Worm (Caenorhabditis elegans) whole organism, L3 larva: ENCODE measurements around the gene C14F11.4.

Experiments used
- ama-1 ChIP-seq: fragments of 150-350 bp; optimal IDR thresholded peaks from 2 replicates; lab custom pipeline; 2018
- egl-27 ChIP-seq: sonication (generic microtip); optimal IDR thresholded peaks from 4 replicates; lab custom pipeline; 2017; ENCODE audit warnings: missing biosample characterization, missing genetic modification reagents, missing genetic modification characterization
- lin-39 ChIP-seq: fragments of 150-350 bp; optimal IDR thresholded peaks from 2 replicates; lab custom pipeline; 2018; ENCODE audit warnings: missing biosample characterization, missing genetic modification reagents, missing genetic modification characterization
- nhr-12 ChIP-seq: fragments of 150-350 bp; optimal IDR thresholded peaks from 2 replicates; lab custom pipeline; 2014; ENCODE audit warnings: missing biosample characterization, missing genetic modification characterization
- nhr-77 ChIP-seq: fragments of 150-350 bp; optimal IDR thresholded peaks from 2 replicates; lab custom pipeline; 2014; ENCODE audit warnings: missing biosample characterization, missing genetic modification characterization
- skn-1 ChIP-seq: fragments of 150-350 bp; optimal IDR thresholded peaks from 2 replicates; lab custom pipeline; 2014; ENCODE audit warnings: missing biosample characterization, missing genetic modification characterization
- ztf-11 ChIP-seq: fragments of 150-350 bp; optimal IDR thresholded peaks from 2 replicates; lab custom pipeline; 2014; ENCODE audit warnings: missing biosample characterization, missing genetic modification characterization

- TF ChIP-seq ama-1 (lab: Kevin White, UChicago) (no peak), lin-39 (tag; lab: Kevin White, UChicago) (peak; percentile 85), ztf-11 (tag; lab: Kevin White, UChicago) (no peak), skn-1 (tag; lab: Kevin White, UChicago) (no peak), nhr-12 (tag; lab: Kevin White, UChicago) (no peak), egl-27 (tag; lab: Kevin White, UChicago) (no peak), nhr-77 (tag; lab: Kevin White, UChicago) (no peak)
Measured at ce11 chrX:6263194-6263698, 30.4 kb upstream of the C14F11.4 start, which contains the start of gene W05H9.4.
